Fruit fly (Drosophila melanogaster) whole organism, embryonic: ENCODE measurements around the gene CCDC53.

Source experiments
- Awh ChIP-seq: fragments of 200-800 bp; sonication (Bioruptor generic); IDR thresholded peaks from 2 replicates; pipeline ENCODE4, ENCODE4 v1.3.6; 2022; ENCODE audit warnings: missing biosample characterization, missing genetic modification characterization
- BEAF-32 ChIP-seq: fragments of 200-800 bp; sonication (Bioruptor generic); optimal IDR thresholded peaks from 3 replicates; lab custom pipeline; 2017; ENCODE audit warnings: missing biosample characterization, missing genetic modification characterization, mild to moderate bottlenecking, moderate library complexity, missing genetic modification reagents
- Bteb2 ChIP-seq: fragments of 200-800 bp; sonication (Bioruptor generic); optimal IDR thresholded peaks from 2 replicates; lab custom pipeline; 2016; ENCODE audit warnings: missing biosample characterization, missing genetic modification characterization
- CG10147 ChIP-seq: fragments of 200-800 bp; sonication (Bioruptor generic); optimal IDR thresholded peaks from 2 replicates; lab custom pipeline; 2019; ENCODE audit warnings: missing biosample characterization, mild to moderate bottlenecking, missing genetic modification characterization, moderate library complexity
- CG1024 ChIP-seq: fragments of 200-800 bp; sonication (Bioruptor generic); IDR thresholded peaks from 2 replicates; pipeline ENCODE4 v1.3.6; 2022; ENCODE audit warnings: missing biosample characterization, missing genetic modification characterization
- CG11398 ChIP-seq: fragments of 200-800 bp; sonication (Bioruptor generic); optimal IDR thresholded peaks from 2 replicates; lab custom pipeline; 2016; ENCODE audit warnings: missing biosample characterization, missing genetic modification characterization
- CG12219 ChIP-seq: fragments of 200-800 bp; sonication (Bioruptor generic); optimal IDR thresholded peaks from 3 replicates; lab custom pipeline; 2018; ENCODE audit warnings: missing biosample characterization, mild to moderate bottlenecking, missing genetic modification characterization
- CG12744 ChIP-seq: fragments of 200-800 bp; sonication (Bioruptor generic); optimal IDR thresholded peaks from 2 replicates; lab custom pipeline; 2016; ENCODE audit warnings: missing biosample characterization, missing genetic modification characterization
- CG14441 ChIP-seq: fragments of 200-800 bp; sonication (Bioruptor generic); IDR thresholded peaks from 2 replicates; pipeline ENCODE4 v1.3.6; 2022; ENCODE audit warnings: missing biosample characterization, missing genetic modification characterization
- CG15073 ChIP-seq: fragments of 200-800 bp; sonication (Bioruptor generic); optimal IDR thresholded peaks from 2 replicates; lab custom pipeline; 2016; ENCODE audit warnings: missing biosample characterization, missing genetic modification characterization
- CG17385 ChIP-seq: fragments of 200-800 bp; sonication (Bioruptor generic); optimal IDR thresholded peaks from 3 replicates; lab custom pipeline; 2018; ENCODE audit warnings: missing biosample characterization, mild to moderate bottlenecking, missing genetic modification characterization
- CG18476 ChIP-seq: fragments of 200-800 bp; sonication (Bioruptor generic); optimal IDR thresholded peaks from 2 replicates; lab custom pipeline; 2016; ENCODE audit warnings: missing biosample characterization, mild to moderate bottlenecking, missing genetic modification characterization
- CG31441 ChIP-seq: fragments of 200-800 bp; sonication (Bioruptor generic); IDR thresholded peaks from 2 replicates; pipeline ENCODE4 v1.3.6; 2022; ENCODE audit warnings: missing biosample characterization, missing genetic modification characterization
- CG3163 ChIP-seq: fragments of 200-800 bp; sonication (Bioruptor generic); optimal IDR thresholded peaks from 3 replicates; lab custom pipeline; 2016; ENCODE audit warnings: missing biosample characterization, missing genetic modification characterization
- CG33213 ChIP-seq: fragments of 200-800 bp; sonication (Bioruptor generic); optimal IDR thresholded peaks from 3 replicates; lab custom pipeline; 2016; ENCODE audit warnings: missing biosample characterization, missing genetic modification characterization
- CG3726 ChIP-seq: fragments of 200-800 bp; sonication (Bioruptor generic); IDR thresholded peaks from 3 replicates; pipeline ENCODE4, ENCODE4 v1.3.6; 2022; ENCODE audit warnings: missing biosample characterization, missing genetic modification characterization
- CG3847 ChIP-seq: fragments of 200-800 bp; sonication (Bioruptor generic); IDR thresholded peaks from 2 replicates; pipeline ENCODE4 v1.3.6; 2022; ENCODE audit warnings: missing biosample characterization, missing genetic modification characterization
- CG4707 ChIP-seq: fragments of 200-800 bp; sonication (Bioruptor generic); optimal IDR thresholded peaks from 2 replicates; lab custom pipeline; 2018; ENCODE audit warnings: missing biosample characterization, mild to moderate bottlenecking, missing genetic modification characterization, moderate library complexity
- CG4820 ChIP-seq: fragments of 200-800 bp; sonication (Bioruptor generic); optimal IDR thresholded peaks from 3 replicates; lab custom pipeline; 2016; ENCODE audit warnings: missing biosample characterization, missing genetic modification characterization
- CG4854 ChIP-seq: fragments of 200-800 bp; sonication (Bioruptor generic); optimal IDR thresholded peaks from 2 replicates; lab custom pipeline; 2016; ENCODE audit warnings: missing biosample characterization, missing genetic modification characterization, inconsistent platforms
- CG6791 ChIP-seq: fragments of 200-800 bp; sonication (Bioruptor generic); IDR thresholded peaks from 3 replicates; pipeline ENCODE4 v1.3.6; 2022; ENCODE audit warnings: missing biosample characterization, missing genetic modification characterization; ENCODE audit not compliant: partially characterized antibody
- CG9609 ChIP-seq: fragments of 200-800 bp; sonication (Bioruptor generic); optimal IDR thresholded peaks from 3 replicates; lab custom pipeline; 2016; ENCODE audit warnings: missing biosample characterization, missing genetic modification characterization
- CoRest ChIP-seq: fragments of 200-800 bp; sonication (Bioruptor generic); optimal IDR thresholded peaks from 3 replicates; lab custom pipeline; 2018; ENCODE audit warnings: missing biosample characterization, mild to moderate bottlenecking, missing genetic modification characterization, moderate library complexity
- Eip74EF ChIP-seq, 2 experiments: fragments of 200-800 bp in 1 of 2; fragments of >200 bp in 1 of 2; sonication (Bioruptor generic) in 1 of 2; optimal IDR thresholded peaks; 2 replicates each; lab custom pipeline; 2017 to 2019; ENCODE audit warnings: missing biosample characterization in 2 of 2, missing genetic modification characterization in 2 of 2, mild to moderate bottlenecking in 1 of 2, moderate library complexity in 1 of 2
- Fer2 ChIP-seq: fragments of 200-800 bp; sonication (Bioruptor generic); optimal IDR thresholded peaks from 2 replicates; lab custom pipeline; 2018; ENCODE audit warnings: missing biosample characterization, mild to moderate bottlenecking, missing genetic modification characterization, moderate library complexity
- Hr39 ChIP-seq: fragments of >200 bp; optimal IDR thresholded peaks from 2 replicates; lab custom pipeline; 2017
- Med ChIP-seq: fragments of 200-800 bp; sonication (Bioruptor generic); peaks from one replicate; lab custom pipeline; 2016; ENCODE audit warnings: missing biosample characterization, missing genetic modification characterization, mild to moderate bottlenecking, inconsistent platforms, moderate library complexity
- NC2α ChIP-seq: fragments of 200-800 bp; sonication (Bioruptor generic); optimal IDR thresholded peaks from 2 replicates; lab custom pipeline; 2016; ENCODE audit warnings: missing biosample characterization, missing genetic modification characterization
- NFAT ChIP-seq: fragments of 200-800 bp; sonication (Bioruptor generic); IDR thresholded peaks from 2 replicates; pipeline ENCODE4 v1.3.6; 2022; ENCODE audit warnings: missing biosample characterization, missing genetic modification characterization
- PHDP ChIP-seq: fragments of 200-800 bp; sonication (Bioruptor generic); optimal IDR thresholded peaks from 3 replicates; lab custom pipeline; 2018; ENCODE audit warnings: missing biosample characterization, mild to moderate bottlenecking, missing genetic modification characterization, moderate library complexity
- Xbp1 ChIP-seq: fragments of 200-800 bp; sonication (Bioruptor generic); optimal IDR thresholded peaks from 3 replicates; lab custom pipeline; 2016; ENCODE audit warnings: missing biosample characterization, mild to moderate bottlenecking, missing genetic modification characterization
- abd-A ChIP-seq: fragments of 200-800 bp; sonication (Bioruptor generic); optimal IDR thresholded peaks from 3 replicates; lab custom pipeline; 2019; ENCODE audit warnings: missing biosample characterization, mild to moderate bottlenecking, missing genetic modification characterization, moderate library complexity
- bcd ChIP-seq: fragments of 200-800 bp; sonication (Bioruptor generic); optimal IDR thresholded peaks from 2 replicates; lab custom pipeline; 2017; ENCODE audit warnings: missing biosample characterization, mild to moderate bottlenecking, missing genetic modification characterization
- dmrt11E ChIP-seq: fragments of 200-800 bp; sonication (Bioruptor generic); optimal IDR thresholded peaks from 3 replicates; lab custom pipeline; 2018; ENCODE audit warnings: missing biosample characterization, mild to moderate bottlenecking, missing genetic modification characterization, moderate library complexity
- en ChIP-seq: fragments of 200-800 bp; sonication (Bioruptor generic); optimal IDR thresholded peaks from 2 replicates; lab custom pipeline; 2016; ENCODE audit warnings: missing biosample characterization, missing genetic modification characterization
- fd102C ChIP-seq: fragments of 200-800 bp; sonication (Bioruptor generic); optimal IDR thresholded peaks from 2 replicates; lab custom pipeline; 2018; ENCODE audit warnings: missing biosample characterization, mild to moderate bottlenecking, missing genetic modification characterization, moderate library complexity
- fd3F ChIP-seq: fragments of 200-800 bp; sonication (Bioruptor generic); optimal IDR thresholded peaks from 2 replicates; lab custom pipeline; 2018; ENCODE audit warnings: missing biosample characterization, mild to moderate bottlenecking, missing genetic modification characterization, moderate library complexity
- ftz-f1 ChIP-seq: fragments of 200-800 bp; sonication (Bioruptor generic); optimal IDR thresholded peaks from 2 replicates; lab custom pipeline; 2016; ENCODE audit warnings: missing biosample characterization, missing genetic modification characterization
- gro ChIP-seq: fragments of 200-800 bp; sonication (Bioruptor generic); optimal IDR thresholded peaks from 2 replicates; lab custom pipeline; 2016; ENCODE audit warnings: missing biosample characterization, missing genetic modification characterization
- kay ChIP-seq: fragments of 200-800 bp; sonication (Bioruptor generic); optimal IDR thresholded peaks from 2 replicates; lab custom pipeline; 2016; ENCODE audit warnings: missing biosample characterization, missing genetic modification characterization
- nom ChIP-seq: fragments of 200-800 bp; sonication (Bioruptor generic); optimal IDR thresholded peaks from 2 replicates; lab custom pipeline; 2017; ENCODE audit warnings: missing biosample characterization, missing genetic modification characterization, mild to moderate bottlenecking, moderate library complexity, missing genetic modification reagents
- odd ChIP-seq: fragments of 200-800 bp; sonication (Bioruptor generic); optimal IDR thresholded peaks from 2 replicates; lab custom pipeline; 2017; ENCODE audit warnings: missing biosample characterization, mild to moderate bottlenecking, missing genetic modification characterization
- scrt ChIP-seq: fragments of 200-800 bp; sonication (Bioruptor generic); optimal IDR thresholded peaks from 2 replicates; lab custom pipeline; 2018; ENCODE audit warnings: missing biosample characterization, mild to moderate bottlenecking, missing genetic modification characterization, moderate library complexity
- seq ChIP-seq: fragments of 200-800 bp; sonication (Bioruptor generic); IDR thresholded peaks from 2 replicates; pipeline ENCODE4 v1.3.6; 2022; ENCODE audit warnings: missing biosample characterization, missing genetic modification characterization
- sna ChIP-seq: fragments of 200-800 bp; sonication (Bioruptor generic); IDR thresholded peaks from 2 replicates; pipeline ENCODE4 v1.3.6; 2022; ENCODE audit warnings: missing biosample characterization, missing genetic modification characterization; ENCODE audit not compliant: partially characterized antibody
- stc ChIP-seq: fragments of 200-800 bp; sonication (Bioruptor generic); IDR thresholded peaks from 2 replicates; pipeline ENCODE4 v1.3.6; 2022; ENCODE audit warnings: missing biosample characterization, missing genetic modification characterization
- sug ChIP-seq: fragments of 200-800 bp; optimal IDR thresholded peaks from 2 replicates; lab custom pipeline; 2019; ENCODE audit warnings: missing biosample characterization, mild to moderate bottlenecking, missing genetic modification characterization, moderate library complexity
- trem ChIP-seq: fragments of 200-800 bp; optimal IDR thresholded peaks from 3 replicates; lab custom pipeline; 2019; ENCODE audit warnings: missing biosample characterization, mild to moderate bottlenecking, missing genetic modification characterization, moderate library complexity
- yki ChIP-seq: fragments of >200 bp; optimal IDR thresholded peaks from 3 replicates; lab custom pipeline; 2018
- z ChIP-seq: fragments of 200-800 bp; sonication (Bioruptor generic); IDR thresholded peaks from 3 replicates; pipeline ENCODE4 v1.3.6; 2022; ENCODE audit warnings: missing biosample characterization, missing genetic modification characterization

The CCDC53 gene

DNA sequence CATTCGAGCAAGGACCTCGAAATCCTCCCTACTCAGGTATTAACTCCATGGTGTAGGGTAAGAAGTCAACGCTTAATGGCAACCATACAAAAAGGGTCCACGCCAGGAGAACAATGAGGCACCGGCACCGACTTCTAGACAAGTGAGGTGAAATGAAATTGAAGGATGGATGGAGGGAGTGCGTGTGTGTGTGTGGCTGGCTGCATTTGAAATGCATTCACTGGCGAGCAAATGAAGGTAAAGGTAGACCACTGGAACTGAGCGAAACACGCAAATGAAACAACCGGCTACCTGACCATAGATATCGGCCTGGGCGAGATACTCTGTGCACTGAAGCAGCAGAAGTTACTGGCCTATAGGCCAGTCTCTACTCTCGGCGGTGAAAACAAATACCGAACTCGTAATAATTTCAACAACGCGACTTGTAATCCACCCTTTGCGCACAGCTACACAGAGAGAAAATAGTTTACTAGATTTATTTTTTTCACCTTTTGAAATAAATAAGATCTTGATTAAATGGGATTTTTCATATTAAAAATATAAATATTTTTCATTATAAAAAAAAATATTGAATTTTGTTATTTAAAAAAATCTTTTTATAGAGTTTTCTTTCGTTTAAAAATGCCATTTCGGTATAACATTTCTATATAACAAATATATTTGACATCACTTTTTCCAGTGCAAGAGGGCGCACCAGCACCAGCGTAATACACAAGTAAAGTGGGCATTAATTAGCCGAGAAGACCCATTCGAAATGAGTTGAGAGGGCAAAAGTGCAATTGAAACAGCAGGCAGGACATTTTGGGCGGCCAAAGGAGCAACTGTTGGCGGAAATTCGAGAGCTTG, 41.0 kb downstream of the CCDC53 start (continued):
- TF ChIP-seq CG3163 (GFP tag; lab: Kevin White, UChicago) (no peak), ftz-f1 (GFP tag; lab: Kevin White, UChicago) (no peak), CG14441 (GFP tag; lab: Robert Waterston, UW) (no peak), z (GFP tag; lab: Robert Waterston, UW) (no peak), fd102C (GFP tag; lab: Kevin White, UChicago) (peak; percentile 44), CG15073 (GFP tag; lab: Kevin White, UChicago) (no peak), CG17385 (GFP tag; lab: Kevin White, UChicago) (peak; percentile 79), BEAF-32 (GFP tag; lab: Kevin White, UChicago) (no peak), stc (GFP tag; lab: Robert Waterston, UW) (peak; percentile 31; the same call in 1 of the 2 replicates), CG33213 (GFP tag; lab: Kevin White, UChicago) (no peak), en (GFP tag; lab: Kevin White, UChicago) (no peak), CG6791 (no peak), Eip74EF (GFP tag; optimal IDR thresholded peaks at IDR 0.05; lab: Kevin White, UChicago) (peak in 1 of 2 experiments; percentile 38), yki (lab: Kevin White, UChicago) (no peak), CG18476 (GFP tag; lab: Kevin White, UChicago) (no peak), CG31441 (GFP tag; lab: Robert Waterston, UW) (peak; percentile 81), CG1024 (GFP tag; lab: Robert Waterston, UW) (peak; percentile 74; the same call in 1 of the 2 replicates), Med (GFP tag; lab: Kevin White, UChicago) (peak; percentile 71), trem (peak; percentile 67), CG3847 (GFP tag; lab: Robert Waterston, UW) (peak; percentile 80), nom (GFP tag; lab: Kevin White, UChicago) (no peak), kay (GFP tag; lab: Kevin White, UChicago) (peak; percentile 46), CG4707 (peak; percentile 30), PHDP (tag; lab: Kevin White, UChicago) (peak; percentile 84), scrt (GFP tag; lab: Kevin White, UChicago) (no peak), NFAT (GFP tag; lab: Robert Waterston, UW) (no peak), Awh (GFP tag; lab: Robert Waterston, UW) (no peak), Fer2 (tag; lab: Kevin White, UChicago) (no peak), CG4820 (GFP tag; lab: Kevin White, UChicago) (peak; percentile 39), Hr39 (lab: Kevin White, UChicago) (no peak), CoRest (peak; percentile 90), CG3726 (peak; percentile 50; the same call in 1 of the 3 replicates), seq (GFP tag; lab: Robert Waterston, UW) (peak; percentile 85), abd-A (tag; lab: Kevin White, UChicago) (no peak), Bteb2 (peak; percentile 46), CG12744 (GFP tag; lab: Kevin White, UChicago) (no peak), sug (no peak), fd3F (GFP tag; lab: Kevin White, UChicago) (peak; percentile 72), CG10147 (GFP tag; lab: Kevin White, UChicago) (no peak), gro (no peak), bcd (GFP tag; lab: Kevin White, UChicago) (peak; percentile 30), sna (no peak), CG12219 (GFP tag; lab: Kevin White, UChicago) (peak; percentile 69), odd (GFP tag; lab: Kevin White, UChicago) (peak; percentile 84), CG9609 (GFP tag; lab: Kevin White, UChicago) (peak; percentile 6), NC2α (no peak), CG11398 (no peak), Xbp1 (GFP tag; lab: Kevin White, UChicago) (peak; percentile 78), dmrt11E (tag; lab: Kevin White, UChicago) (peak; percentile 94), CG4854 (GFP tag; lab: Kevin White, UChicago) (no peak)
